Fruit fly (Drosophila melanogaster) whole organism, embryonic: Measurements from ENCODE around the gene mgr.

ENCODE experiments used
- Asciz ChIP-seq: fragments of 200-800 bp; sonication (Bioruptor generic); optimal IDR thresholded peaks from 2 replicates; lab custom pipeline; 2017; ENCODE audit warnings: missing biosample characterization, mild to moderate bottlenecking, missing genetic modification characterization, missing genetic modification reagents
- Atf3 ChIP-seq: fragments of 200-800 bp; sonication (Bioruptor generic); optimal IDR thresholded peaks from 3 replicates; lab custom pipeline; 2016; ENCODE audit warnings: missing biosample characterization, missing genetic modification characterization
- B-H1 ChIP-seq: fragments of 200-800 bp; sonication (Bioruptor generic); IDR thresholded peaks from 3 replicates; pipeline ENCODE4 v1.3.6; 2022; ENCODE audit warnings: missing biosample characterization, missing genetic modification characterization
- CG10321 ChIP-seq: fragments of 200-800 bp; sonication (Bioruptor generic); IDR thresholded peaks from 2 replicates; pipeline ENCODE4 v1.3.6; 2022; ENCODE audit warnings: missing biosample characterization, missing genetic modification characterization
- CG11504 ChIP-seq: fragments of 200-800 bp; sonication (Bioruptor generic); optimal IDR thresholded peaks from 3 replicates; lab custom pipeline; 2019; ENCODE audit warnings: missing biosample characterization, mild to moderate bottlenecking, missing genetic modification characterization, moderate library complexity
- CG12744 ChIP-seq: fragments of 200-800 bp; sonication (Bioruptor generic); optimal IDR thresholded peaks from 2 replicates; lab custom pipeline; 2016; ENCODE audit warnings: missing biosample characterization, missing genetic modification characterization
- CG12769 ChIP-seq: fragments of 200-800 bp; sonication (Bioruptor generic); optimal IDR thresholded peaks from 2 replicates; lab custom pipeline; 2019; ENCODE audit warnings: missing biosample characterization, mild to moderate bottlenecking, missing genetic modification characterization, moderate library complexity
- CG15011 ChIP-seq: fragments of 200-800 bp; sonication (Bioruptor generic); optimal IDR thresholded peaks from 3 replicates; lab custom pipeline; 2018; ENCODE audit warnings: missing biosample characterization, mild to moderate bottlenecking, missing genetic modification characterization
- CG17385 ChIP-seq: fragments of 200-800 bp; sonication (Bioruptor generic); optimal IDR thresholded peaks from 3 replicates; lab custom pipeline; 2018; ENCODE audit warnings: missing biosample characterization, mild to moderate bottlenecking, missing genetic modification characterization
- CG17912 ChIP-seq: fragments of 200-800 bp; sonication (Bioruptor generic); optimal IDR thresholded peaks from 2 replicates; lab custom pipeline; 2018; ENCODE audit warnings: missing biosample characterization, mild to moderate bottlenecking, missing genetic modification characterization
- CG1792 ChIP-seq: fragments of 200-800 bp; sonication (Bioruptor generic); optimal IDR thresholded peaks from 2 replicates; lab custom pipeline; 2016; ENCODE audit warnings: missing biosample characterization, missing genetic modification characterization
- CG18599 ChIP-seq: fragments of 200-800 bp; sonication (Bioruptor generic); optimal IDR thresholded peaks from 3 replicates; lab custom pipeline; 2017; ENCODE audit warnings: missing biosample characterization, missing genetic modification characterization, mild to moderate bottlenecking, moderate library complexity, missing genetic modification reagents
- CG2712 ChIP-seq: fragments of 200-800 bp; optimal IDR thresholded peaks from 3 replicates; lab custom pipeline; 2019; ENCODE audit warnings: missing biosample characterization, mild to moderate bottlenecking, missing genetic modification characterization, moderate library complexity
- CG3065 ChIP-seq: fragments of 200-800 bp; sonication (Bioruptor generic); optimal IDR thresholded peaks from 2 replicates; lab custom pipeline; 2016; ENCODE audit warnings: missing biosample characterization, missing genetic modification characterization
- CG32767 ChIP-seq: fragments of 200-800 bp; sonication (Bioruptor generic); IDR thresholded peaks from 2 replicates; pipeline ENCODE4 v1.3.6; 2022; ENCODE audit warnings: missing biosample characterization, missing genetic modification characterization
- CG34376 ChIP-seq: fragments of 200-800 bp; sonication (Bioruptor generic); optimal IDR thresholded peaks from 2 replicates; lab custom pipeline; 2018; ENCODE audit warnings: missing biosample characterization, mild to moderate bottlenecking, missing genetic modification characterization
- CG3726 ChIP-seq: fragments of 200-800 bp; sonication (Bioruptor generic); IDR thresholded peaks from 3 replicates; pipeline ENCODE4, ENCODE4 v1.3.6; 2022; ENCODE audit warnings: missing biosample characterization, missing genetic modification characterization
- CG6791 ChIP-seq: fragments of 200-800 bp; sonication (Bioruptor generic); IDR thresholded peaks from 3 replicates; pipeline ENCODE4 v1.3.6; 2022; ENCODE audit warnings: missing biosample characterization, missing genetic modification characterization; ENCODE audit not compliant: partially characterized antibody
- CG7963 ChIP-seq: fragments of 200-800 bp; sonication (Bioruptor generic); IDR thresholded peaks from 3 replicates; pipeline ENCODE4 v1.3.6; 2022; ENCODE audit warnings: missing biosample characterization, missing genetic modification characterization; ENCODE audit not compliant: partially characterized antibody
- CG7987 ChIP-seq: fragments of 200-800 bp; sonication (Bioruptor generic); optimal IDR thresholded peaks from 2 replicates; lab custom pipeline; 2018; ENCODE audit warnings: missing biosample characterization, mild to moderate bottlenecking, missing genetic modification characterization, moderate library complexity
- CG8359 ChIP-seq: fragments of 200-800 bp; sonication (Bioruptor generic); optimal IDR thresholded peaks from 2 replicates; lab custom pipeline; 2017; ENCODE audit warnings: missing biosample characterization, mild to moderate bottlenecking, missing genetic modification characterization, borderline replicate concordance
- CG8924 ChIP-seq: fragments of 200-800 bp; optimal IDR thresholded peaks from 3 replicates; lab custom pipeline; 2019; ENCODE audit warnings: missing biosample characterization, mild to moderate bottlenecking, missing genetic modification characterization, moderate library complexity
- CTCF ChIP-seq: fragments of 200-800 bp; sonication (Bioruptor generic); optimal IDR thresholded peaks from 2 replicates; lab custom pipeline; 2017; ENCODE audit warnings: missing biosample characterization, mild to moderate bottlenecking, missing genetic modification characterization, moderate library complexity
- Doc2 ChIP-seq: fragments of 200-800 bp; sonication (Bioruptor generic); IDR thresholded peaks from 2 replicates; pipeline ENCODE4 v1.3.6; 2022; ENCODE audit warnings: missing biosample characterization, missing genetic modification characterization
- Gug ChIP-seq: fragments of 200-800 bp; sonication (Bioruptor generic); IDR thresholded peaks from 4 replicates; pipeline ENCODE4 v1.3.6; 2022; ENCODE audit warnings: missing biosample characterization, missing genetic modification characterization
- H15 ChIP-seq: fragments of 200-800 bp; sonication (Bioruptor generic); IDR thresholded peaks from 3 replicates; pipeline ENCODE4 v1.3.6; 2022; ENCODE audit warnings: missing biosample characterization, missing genetic modification characterization
- HLH3B ChIP-seq: fragments of 200-800 bp; sonication (Bioruptor generic); IDR thresholded peaks from 2 replicates; pipeline ENCODE4 v1.3.6; 2022; ENCODE audit warnings: missing biosample characterization, missing genetic modification characterization
- Hmx ChIP-seq: fragments of 200-800 bp; sonication (Bioruptor generic); optimal IDR thresholded peaks from 2 replicates; lab custom pipeline; 2016; ENCODE audit warnings: missing biosample characterization, missing genetic modification characterization
- Hsf ChIP-seq: fragments of 200-800 bp; sonication (Bioruptor generic); optimal IDR thresholded peaks from 3 replicates; lab custom pipeline; 2016; ENCODE audit warnings: missing biosample characterization, missing genetic modification characterization
- Mes4 ChIP-seq: fragments of 200-800 bp; sonication (Bioruptor generic); optimal IDR thresholded peaks from 2 replicates; lab custom pipeline; 2016; ENCODE audit warnings: missing biosample characterization, missing genetic modification characterization
- NfI ChIP-seq: fragments of 200-800 bp; sonication (Bioruptor generic); optimal IDR thresholded peaks from 3 replicates; lab custom pipeline; 2018; ENCODE audit warnings: missing biosample characterization, mild to moderate bottlenecking, missing genetic modification characterization, moderate library complexity
- Sox100B ChIP-seq: fragments of 200-800 bp; sonication (Bioruptor generic); optimal IDR thresholded peaks from 3 replicates; lab custom pipeline; 2018; ENCODE audit warnings: missing biosample characterization, mild to moderate bottlenecking, missing genetic modification characterization
- Spps ChIP-seq: fragments of 200-800 bp; sonication (Bioruptor generic); optimal IDR thresholded peaks from 2 replicates; lab custom pipeline; 2018; ENCODE audit warnings: missing biosample characterization, mild to moderate bottlenecking, missing genetic modification characterization
- ab ChIP-seq: fragments of 200-800 bp; sonication (Bioruptor generic); optimal IDR thresholded peaks from 2 replicates; lab custom pipeline; 2016; ENCODE audit warnings: missing biosample characterization, missing genetic modification characterization
- bcd ChIP-seq: fragments of 200-800 bp; sonication (Bioruptor generic); optimal IDR thresholded peaks from 2 replicates; lab custom pipeline; 2017; ENCODE audit warnings: missing biosample characterization, mild to moderate bottlenecking, missing genetic modification characterization
- cas ChIP-seq: fragments of 200-800 bp; sonication (Bioruptor generic); IDR thresholded peaks from 2 replicates; pipeline ENCODE4 v1.3.6; 2022; ENCODE audit warnings: missing biosample characterization, missing genetic modification characterization
- corto ChIP-seq: fragments of 200-800 bp; sonication (Bioruptor generic); optimal IDR thresholded peaks from 2 replicates; lab custom pipeline; 2016; ENCODE audit warnings: missing biosample characterization, mild to moderate bottlenecking, missing genetic modification characterization, moderate library complexity
- dati ChIP-seq: fragments of 200-800 bp; sonication (Bioruptor generic); IDR thresholded peaks from 2 replicates; pipeline ENCODE4 v1.3.6; 2022; ENCODE audit warnings: missing biosample characterization, missing genetic modification characterization
- dm ChIP-seq: fragments of 200-800 bp; sonication (Bioruptor generic); optimal IDR thresholded peaks from 3 replicates; lab custom pipeline; 2016; ENCODE audit warnings: missing biosample characterization, missing genetic modification characterization
- dmrt99B ChIP-seq: fragments of 200-800 bp; sonication (Bioruptor generic); optimal IDR thresholded peaks from 2 replicates; lab custom pipeline; 2018; ENCODE audit warnings: missing biosample characterization, mild to moderate bottlenecking, missing genetic modification characterization, moderate library complexity
- gsb-n ChIP-seq: fragments of 200-800 bp; sonication (Bioruptor generic); optimal IDR thresholded peaks from 3 replicates; lab custom pipeline; 2018; ENCODE audit warnings: missing biosample characterization, mild to moderate bottlenecking, missing genetic modification characterization
- jigr1 ChIP-seq: fragments of 200-800 bp; sonication (Bioruptor generic); IDR thresholded peaks from 3 replicates; pipeline ENCODE4 v1.3.6; 2022; ENCODE audit warnings: missing biosample characterization, missing genetic modification characterization
- lmd ChIP-seq: fragments of 200-800 bp; sonication (Bioruptor generic); IDR thresholded peaks from 2 replicates; pipeline ENCODE4 v1.3.6; 2022; ENCODE audit warnings: missing biosample characterization, missing genetic modification characterization
- pan ChIP-seq, 4 experiments: fragments of >200 bp in 3 of 4; fragments of 200-800 bp in 1 of 4; sonication (Bioruptor generic) in 1 of 4; optimal IDR thresholded peaks in 3 of 4; IDR thresholded peaks in 1 of 4; 2 replicates each; pipeline versions ENCODE4 v1.3.6 to Lab custom; 2017 to 2022; ENCODE audit warnings: missing biosample characterization in 2 of 4, missing genetic modification characterization in 2 of 4, mixed read lengths in 1 of 4
- pita ChIP-seq: fragments of 200-800 bp; sonication (Bioruptor generic); optimal IDR thresholded peaks from 2 replicates; lab custom pipeline; 2017; ENCODE audit warnings: missing biosample characterization, mild to moderate bottlenecking, missing genetic modification characterization
- ssp ChIP-seq: fragments of 200-800 bp; sonication (Bioruptor generic); IDR thresholded peaks from 2 replicates; pipeline ENCODE4 v1.3.6; 2022; ENCODE audit warnings: missing biosample characterization, missing genetic modification characterization
- stc ChIP-seq: fragments of 200-800 bp; sonication (Bioruptor generic); IDR thresholded peaks from 2 replicates; pipeline ENCODE4 v1.3.6; 2022; ENCODE audit warnings: missing biosample characterization, missing genetic modification characterization
- tio ChIP-seq: fragments of 200-800 bp; sonication (Bioruptor generic); optimal IDR thresholded peaks from 2 replicates; lab custom pipeline; 2017; ENCODE audit warnings: missing biosample characterization, missing genetic modification characterization, inconsistent platforms
- tna ChIP-seq: fragments of 200-800 bp; sonication (Bioruptor generic); IDR thresholded peaks from 2 replicates; pipeline ENCODE4 v1.3.6; 2022; ENCODE audit warnings: missing biosample characterization, missing genetic modification characterization; ENCODE audit not compliant: partially characterized antibody
- trh ChIP-seq: fragments of 200-800 bp; sonication (Bioruptor generic); optimal IDR thresholded peaks from 2 replicates; lab custom pipeline; 2016; ENCODE audit warnings: missing biosample characterization, missing genetic modification characterization
- z ChIP-seq: fragments of 200-800 bp; sonication (Bioruptor generic); IDR thresholded peaks from 3 replicates; pipeline ENCODE4 v1.3.6; 2022; ENCODE audit warnings: missing biosample characterization, missing genetic modification characterization
- zfh1 ChIP-seq: fragments of 200-800 bp; sonication (Bioruptor generic); IDR thresholded peaks from 3 replicates; pipeline ENCODE4 v1.3.6; 2022; ENCODE audit warnings: missing biosample characterization, missing genetic modification characterization

mgr gene

DNA sequence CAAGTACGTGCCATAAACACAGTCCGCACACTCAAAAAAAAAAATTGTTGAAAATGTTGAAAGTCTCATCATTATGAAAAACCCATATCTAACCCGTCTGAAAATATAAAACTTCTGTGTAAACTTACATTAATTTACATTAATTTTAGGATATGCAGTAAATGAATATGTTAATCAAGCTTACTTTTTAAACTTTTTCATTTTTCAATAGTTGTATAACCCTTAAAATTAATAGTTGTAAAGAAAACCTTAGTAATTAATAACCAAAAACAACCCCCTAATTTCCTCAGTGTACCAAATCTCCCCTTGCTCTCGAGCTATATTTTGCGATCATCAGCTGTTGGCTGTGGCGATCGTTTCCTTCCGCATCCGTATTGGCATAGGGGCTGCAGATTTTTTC lies 40.9 kb downstream of the mgr start (continued):
- no peak for TF ChIP-seq Asciz (GFP tag; lab: Kevin White, UChicago)
- peak; percentile 72 for TF ChIP-seq zfh1 (GFP tag; lab: Robert Waterston, UW)
- no peak for TF ChIP-seq z (GFP tag; lab: Robert Waterston, UW)
- peak; percentile 1 for TF ChIP-seq CG18599 (GFP tag; lab: Kevin White, UChicago)
- TF ChIP-seq NfI (GFP tag; lab: Kevin White, UChicago): no peak
- no peak for TF ChIP-seq tna (GFP tag; lab: Robert Waterston, UW)
- no peak for TF ChIP-seq cas (GFP tag; lab: Robert Waterston, UW)
- no peak for TF ChIP-seq dm (GFP tag; lab: Kevin White, UChicago)
- TF ChIP-seq CG34376: no peak
- TF ChIP-seq CG17385 (GFP tag; lab: Kevin White, UChicago): no peak
- no peak for TF ChIP-seq CG12744
- TF ChIP-seq CG11504 (tag; lab: Kevin White, UChicago): peak; percentile 49
- peak; percentile 86 for TF ChIP-seq CG2712
- peak; percentile 21 for TF ChIP-seq bcd (GFP tag; lab: Kevin White, UChicago)
- TF ChIP-seq CG12769 (tag; lab: Kevin White, UChicago): no peak
- TF ChIP-seq pan (optimal IDR thresholded peaks at IDR 0.05; lab: Kevin White, UChicago): no peak
- no peak for TF ChIP-seq pan (GFP tag; optimal IDR thresholded peaks at IDR 0.05 in 1 of 2, IDR thresholded peaks at IDR 0.05 in 1 of 2)
- no peak for TF ChIP-seq Atf3 (GFP tag; lab: Kevin White, UChicago)
- no peak for TF ChIP-seq Sox100B (GFP tag; lab: Kevin White, UChicago)
- TF ChIP-seq Hmx (GFP tag; lab: Kevin White, UChicago): no peak
- TF ChIP-seq CG3726 (GFP tag; lab: Robert Waterston, UW): no peak
- TF ChIP-seq CTCF: no peak
- TF ChIP-seq tio (GFP tag; lab: Kevin White, UChicago): no peak
- TF ChIP-seq Mes4: peak; percentile 9
- TF ChIP-seq CG10321 (GFP tag; lab: Robert Waterston, UW): no peak
- TF ChIP-seq dmrt99B (tag; lab: Kevin White, UChicago): peak; percentile 42
- no peak for TF ChIP-seq CG17912 (GFP tag; lab: Kevin White, UChicago)
- no peak for TF ChIP-seq H15
- no peak for TF ChIP-seq CG15011 (GFP tag; lab: Kevin White, UChicago)
- TF ChIP-seq ab: no peak
- no peak for TF ChIP-seq pita (GFP tag; lab: Kevin White, UChicago)
- TF ChIP-seq CG3065 (GFP tag; lab: Kevin White, UChicago): no peak
- TF ChIP-seq Gug: no peak
- TF ChIP-seq CG7987 (GFP tag; lab: Kevin White, UChicago): no peak
- TF ChIP-seq CG7963 (GFP tag; lab: Robert Waterston, UW): no peak
- TF ChIP-seq Spps: peak; percentile 49
- TF ChIP-seq CG32767 (GFP tag; lab: Robert Waterston, UW): no peak
- peak; percentile 75 for TF ChIP-seq gsb-n (tag; lab: Kevin White, UChicago)
- peak; percentile 48 for TF ChIP-seq CG8359 (GFP tag; lab: Kevin White, UChicago)
- TF ChIP-seq corto (GFP tag; lab: Kevin White, UChicago): no peak
- peak; percentile 28; the same call in 1 of the 2 replicates for TF ChIP-seq lmd (GFP tag; lab: Robert Waterston, UW)
- no peak for TF ChIP-seq CG1792 (GFP tag; lab: Kevin White, UChicago)
- TF ChIP-seq HLH3B (GFP tag; lab: Robert Waterston, UW): no peak
- TF ChIP-seq stc: no peak
- TF ChIP-seq CG8924 (tag; lab: Kevin White, UChicago): peak; percentile 69
- no peak for TF ChIP-seq Doc2 (GFP tag; lab: Robert Waterston, UW)
- peak; percentile 45 for TF ChIP-seq Hsf (GFP tag; lab: Kevin White, UChicago)
- no peak for TF ChIP-seq dati (GFP tag; lab: Robert Waterston, UW)
- TF ChIP-seq ssp (GFP tag; lab: Robert Waterston, UW): no peak
- no peak for TF ChIP-seq trh
- no peak for TF ChIP-seq CG6791 (GFP tag; lab: Robert Waterston, UW)
- no peak for TF ChIP-seq jigr1 (GFP tag; lab: Robert Waterston, UW)
- no peak for TF ChIP-seq B-H1 (GFP tag; lab: Robert Waterston, UW)
